Worm (Caenorhabditis elegans) whole organism, L4/young adult: ENCODE data around the gene Y41D4B.6.

Experiments
- W03F9.2 ChIP-seq: fragments of 150-350 bp; optimal IDR thresholded peaks from 2 replicates; lab custom pipeline; 2014; ENCODE audit warnings: missing biosample characterization, missing genetic modification characterization
- dao-5 ChIP-seq: sonication (generic microtip); optimal IDR thresholded peaks from 2 replicates; lab custom pipeline; 2016; ENCODE audit warnings: missing genotype, missing genetic modification characterization, moderate library complexity, missing compliant biosample characterization
- him-1 ChIP-seq: sonication (generic microtip); optimal IDR thresholded peaks from 2 replicates; lab custom pipeline; 2016; ENCODE audit warnings: missing genotype, missing genetic modification reagents, missing genetic modification characterization, missing compliant biosample characterization

Y41D4B.6 gene

DNA sequence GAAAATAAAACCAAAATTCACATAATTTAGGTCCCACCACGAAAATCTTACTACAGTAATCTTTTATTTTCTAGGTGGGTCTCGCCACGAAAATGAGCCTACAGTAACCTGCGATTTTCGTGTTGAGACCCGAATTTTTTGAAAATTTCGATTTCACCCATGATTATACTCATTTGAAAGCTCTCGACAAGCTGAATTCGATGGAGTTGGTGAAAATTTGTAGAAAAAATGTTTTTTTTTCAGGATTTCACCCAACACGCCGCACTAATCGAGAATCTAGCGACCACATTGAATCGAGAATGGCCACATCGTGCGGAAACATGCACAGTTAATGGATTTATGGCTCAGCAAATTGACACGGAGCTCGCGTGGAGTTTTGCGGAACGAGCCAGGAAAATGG is 29.3 kb downstream of the Y41D4B.6 start:
- TF ChIP-seq dao-5 (tag; lab: Kevin White, UChicago) (no peak), W03F9.2 (tag; lab: Kevin White, UChicago) (no peak), him-1 (tag; lab: Kevin White, UChicago) (no peak)

DNA sequence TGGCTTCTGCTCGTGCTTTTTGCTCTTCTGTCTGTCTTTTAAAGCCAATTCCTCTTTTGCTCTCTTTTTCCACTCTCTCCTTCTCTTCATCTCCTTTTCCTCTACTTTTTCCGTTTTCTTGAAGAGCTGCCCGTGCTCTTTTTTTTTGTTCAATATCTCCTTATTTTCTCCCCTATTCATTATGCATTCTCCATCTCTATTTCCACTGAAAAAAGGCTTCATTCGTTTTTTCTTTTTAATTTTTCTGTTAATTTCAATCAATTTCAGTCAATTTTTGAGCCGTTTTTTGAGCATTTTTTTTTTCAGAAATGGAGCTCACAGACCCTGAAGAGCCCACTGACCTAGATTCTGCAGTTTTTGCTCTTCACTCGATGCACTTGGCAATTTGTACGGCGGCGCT is 38.9 kb downstream of the Y41D4B.6 start, which contains the start of gene Y41D4B.1:
Y41D4B.1 (plus strand) TSS at position 301 of the 400 bp plus-strand sequence.
- no peak for TF ChIP-seq dao-5 (tag; lab: Kevin White, UChicago)
- TF ChIP-seq him-1 (tag; lab: Kevin White, UChicago) = no peak

DNA sequence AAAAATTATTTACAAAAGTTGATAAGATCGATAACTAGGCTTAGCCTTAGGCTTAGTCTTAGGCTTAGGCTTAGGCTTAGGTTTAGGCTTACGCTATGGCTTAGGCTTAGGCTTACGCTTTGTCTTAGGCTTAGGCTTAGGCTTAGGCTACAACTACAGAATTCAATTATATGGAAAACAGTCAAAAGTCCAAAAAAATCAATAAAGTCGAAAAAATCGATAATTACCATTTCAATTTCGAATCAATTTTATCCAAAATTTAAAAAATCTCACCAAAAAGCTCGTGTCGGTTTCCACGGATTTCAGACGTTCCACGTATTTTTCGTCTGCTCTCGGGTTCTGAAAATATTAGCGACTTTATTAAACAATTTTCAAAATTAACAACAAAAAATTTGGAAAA is 43.4 kb downstream of the Y41D4B.6 start:
- TF ChIP-seq W03F9.2 (tag; lab: Kevin White, UChicago) (no peak), dao-5 (tag; lab: Kevin White, UChicago) (no peak), him-1 (tag; lab: Kevin White, UChicago) (no peak)

DNA sequence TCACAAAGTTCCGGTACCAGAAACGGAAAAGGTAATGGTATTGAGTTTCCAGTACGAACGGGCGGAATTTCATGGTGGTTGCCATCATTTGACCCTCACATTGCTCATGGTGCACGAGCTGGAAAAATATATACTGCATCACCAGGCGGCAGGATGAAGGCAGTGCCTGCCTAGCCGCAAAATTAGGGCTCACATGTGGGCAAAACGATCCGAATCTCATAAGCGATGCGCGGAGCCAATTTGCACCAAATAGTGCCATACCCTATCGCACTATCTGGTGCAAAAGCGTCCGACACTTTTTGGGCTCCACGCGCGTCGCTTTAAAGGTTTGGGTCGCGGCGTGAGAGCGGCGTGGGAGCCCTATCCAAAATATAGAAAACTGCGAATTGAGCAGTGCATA is 45.7 kb downstream of the Y41D4B.6 start:
- TF ChIP-seq W03F9.2 (tag; lab: Kevin White, UChicago) (no peak), him-1 (tag; lab: Kevin White, UChicago) (no peak), dao-5 (tag; lab: Kevin White, UChicago) (no peak)

DNA sequence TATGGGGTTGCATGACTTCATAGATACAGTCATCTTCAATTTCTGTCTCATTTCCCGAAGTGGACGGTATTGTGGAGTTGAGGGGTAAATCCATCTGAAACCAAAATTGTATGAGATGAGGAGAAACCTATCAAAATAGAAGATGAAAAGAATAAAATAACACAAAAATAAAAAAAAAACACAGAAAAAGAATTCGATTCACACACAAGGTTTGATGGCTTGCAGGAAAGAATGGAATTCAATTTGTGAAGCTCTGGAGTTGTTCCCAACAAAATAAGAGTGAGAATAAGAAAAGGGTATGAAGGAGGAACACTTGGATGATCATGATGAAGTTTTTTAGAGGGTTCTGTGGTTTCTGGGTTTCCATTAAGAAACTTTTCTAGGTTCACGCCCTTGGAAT is 48.5 kb downstream of the Y41D4B.6 start, which contains the start of gene Y41D4B.24:
Y41D4B.24 (minus strand) TSS at position 101 of the 400 bp plus-strand sequence.
- no peak for TF ChIP-seq him-1 (tag; lab: Kevin White, UChicago)
- TF ChIP-seq dao-5 (tag; lab: Kevin White, UChicago) = no peak
- TF ChIP-seq W03F9.2 (tag; lab: Kevin White, UChicago) = no peak
